Worm (Caenorhabditis elegans): ENCODE measurements around the gene spe-36.

DNA sequence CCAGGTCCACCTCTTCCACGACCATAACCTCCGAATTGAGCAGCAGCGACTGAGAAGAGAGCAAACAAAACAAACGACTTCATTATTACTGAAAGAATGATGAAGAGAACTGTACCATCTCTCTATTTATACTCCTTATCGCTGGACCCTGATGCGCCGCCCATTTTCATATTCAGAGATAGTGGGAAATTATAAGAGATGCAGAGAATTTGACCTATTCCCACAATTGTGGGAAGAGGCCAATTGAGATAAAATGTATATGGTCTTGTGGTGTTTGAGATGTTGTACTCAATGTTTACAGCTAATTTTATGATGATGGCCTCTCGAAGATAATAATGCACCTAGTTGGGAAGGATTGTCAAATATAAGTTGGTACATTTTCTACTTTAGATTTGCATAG, 48.9 kb upstream of the spe-36 start, which contains the start of gene ttr-50:
- TF ChIP-seq nhr-6 (tag; optimal IDR thresholded peaks at IDR 0.05) (no peak), nhr-237 (tag; optimal IDR thresholded peaks at IDR 0.05) (no peak), zag-1 (tag; optimal IDR thresholded peaks at IDR 0.05) (no peak), duxl-1 (tag; optimal IDR thresholded peaks at IDR 0.05; ENCODE audit: poor library complexity) (no peak), nhr-28 (tag; optimal IDR thresholded peaks at IDR 0.05) (no peak), ceh-62 (tag; optimal IDR thresholded peaks at IDR 0.05) (no peak), mep-1 (tag; optimal IDR thresholded peaks at IDR 0.05) (no peak), pha-4 (GFP tag; IDR thresholded peaks at IDR 0.05) (no peak), pha-4 (tag; optimal IDR thresholded peaks at IDR 0.05) (no peak), nhr-25 (tag; optimal IDR thresholded peaks at IDR 0.05; ENCODE audit: borderline replicate concordance, insufficient read depth) (no peak), unc-62 (GFP tag; optimal IDR thresholded peaks at IDR 0.05 in 1 of 2) (no peak), unc-62 (tag; optimal IDR thresholded peaks at IDR 0.05) (no peak), fos-1 (tag; optimal IDR thresholded peaks at IDR 0.05) (no peak), unc-130 (GFP tag; optimal IDR thresholded peaks at IDR 0.05) (no peak)
